Worm (Caenorhabditis elegans) whole organism, L2 larva: Measurements from ENCODE around the gene Y42H9B.3.

ENCODE experiments used
- C34F6.9 ChIP-seq: fragments of 150-350 bp; optimal IDR thresholded peaks from 2 replicates; lab custom pipeline; 2014; ENCODE audit warnings: missing biosample characterization, missing genetic modification characterization
- F13H6.1 ChIP-seq: sonication (generic microtip); optimal IDR thresholded peaks from 2 replicates; lab custom pipeline; 2016; ENCODE audit warnings: missing genetic modification characterization, missing compliant biosample characterization
- aly-2 ChIP-seq: fragments of 150-350 bp; optimal IDR thresholded peaks from 2 replicates; lab custom pipeline; 2014; ENCODE audit warnings: missing biosample characterization, missing genetic modification characterization
- ama-1 ChIP-seq: fragments of 150-350 bp; optimal IDR thresholded peaks from 2 replicates; lab custom pipeline; 2018; ENCODE audit warnings: inconsistent platforms
- blmp-1 ChIP-seq: sonication (generic microtip); optimal IDR thresholded peaks from 2 replicates; lab custom pipeline; 2017; ENCODE audit warnings: missing genetic modification characterization, mild to moderate bottlenecking, missing compliant biosample characterization, antibody characterized with exemption, moderate library complexity; ENCODE audit not compliant: insufficient read depth
- ceh-16 ChIP-seq: fragments of 150-350 bp; optimal IDR thresholded peaks from 2 replicates; lab custom pipeline; 2014; ENCODE audit warnings: missing biosample characterization, missing genetic modification characterization
- ceh-82 ChIP-seq: fragments of 150-350 bp; optimal IDR thresholded peaks from 2 replicates; lab custom pipeline; 2014; ENCODE audit warnings: missing biosample characterization, missing genetic modification characterization
- crh-2 ChIP-seq: sonication (generic microtip); optimal IDR thresholded peaks from 2 replicates; lab custom pipeline; 2017; ENCODE audit warnings: missing biosample characterization, missing genetic modification characterization
- egl-27 ChIP-seq: sonication (generic microtip); optimal IDR thresholded peaks from 3 replicates; lab custom pipeline; 2017; ENCODE audit warnings: missing biosample characterization, missing genetic modification reagents, missing genetic modification characterization
- elt-1 ChIP-seq: fragments of 150-350 bp; optimal IDR thresholded peaks from 2 replicates; lab custom pipeline; 2014; ENCODE audit warnings: missing biosample characterization, missing genetic modification characterization
- elt-3 ChIP-seq: sonication (generic microtip); optimal IDR thresholded peaks from 2 replicates; lab custom pipeline; 2017; ENCODE audit warnings: missing biosample characterization, missing genetic modification characterization
- fos-1 ChIP-seq: fragments of 150-350 bp; optimal IDR thresholded peaks from 2 replicates; lab custom pipeline; 2014; ENCODE audit warnings: missing biosample characterization, missing genetic modification characterization
- gmeb-1 ChIP-seq: fragments of 150-350 bp; optimal IDR thresholded peaks from 2 replicates; lab custom pipeline; 2014; ENCODE audit warnings: missing biosample characterization, missing genetic modification characterization
- lin-13 ChIP-seq: fragments of 150-350 bp; optimal IDR thresholded peaks from 2 replicates; lab custom pipeline; 2014; ENCODE audit warnings: missing biosample characterization, missing genetic modification reagents, missing genetic modification characterization
- lin-39 ChIP-seq: fragments of 150-350 bp; optimal IDR thresholded peaks from 2 replicates; lab custom pipeline; 2014; ENCODE audit warnings: missing biosample characterization, missing genetic modification reagents, missing genetic modification characterization
- lsy-2 ChIP-seq, 2 experiments: fragments of 150-350 bp in 1 of 2; sonication (generic microtip) in 1 of 2; optimal IDR thresholded peaks; 2 replicates each; lab custom pipeline; 2014 to 2017; ENCODE audit warnings: missing biosample characterization in 2 of 2, missing genetic modification characterization in 2 of 2
- mbf-1 ChIP-seq: sonication (generic microtip); optimal IDR thresholded peaks from 2 replicates; lab custom pipeline; 2017; ENCODE audit warnings: missing biosample characterization, missing genetic modification characterization
- nhr-10 ChIP-seq: sonication (generic microtip); optimal IDR thresholded peaks from 2 replicates; lab custom pipeline; 2017; ENCODE audit warnings: missing biosample characterization, missing genetic modification characterization
- nhr-11 ChIP-seq: fragments of 150-350 bp; optimal IDR thresholded peaks from 2 replicates; lab custom pipeline; 2014; ENCODE audit warnings: missing biosample characterization, missing genetic modification characterization
- nhr-12 ChIP-seq: fragments of 150-350 bp; optimal IDR thresholded peaks from 2 replicates; lab custom pipeline; 2014; ENCODE audit warnings: missing biosample characterization, missing genetic modification characterization
- nhr-129 ChIP-seq: fragments of 150-350 bp; optimal IDR thresholded peaks from 2 replicates; lab custom pipeline; 2014; ENCODE audit warnings: missing biosample characterization, missing genetic modification characterization
- nhr-21 ChIP-seq: fragments of 150-350 bp; optimal IDR thresholded peaks from 2 replicates; lab custom pipeline; 2014; ENCODE audit warnings: missing biosample characterization, missing genetic modification characterization
- nhr-237 ChIP-seq: fragments of 150-350 bp; optimal IDR thresholded peaks from 2 replicates; lab custom pipeline; 2014; ENCODE audit warnings: missing biosample characterization, missing genetic modification characterization
- nhr-25 ChIP-seq: fragments of 150-350 bp; sonication (generic microtip); optimal IDR thresholded peaks from 3 replicates; lab custom pipeline; 2014; ENCODE audit warnings: missing biosample characterization, missing genetic modification characterization
- nhr-6 ChIP-seq: fragments of 150-350 bp; optimal IDR thresholded peaks from 2 replicates; lab custom pipeline; 2014; ENCODE audit warnings: missing biosample characterization, missing genetic modification characterization
- nhr-77 ChIP-seq: fragments of 150-350 bp; optimal IDR thresholded peaks from 2 replicates; lab custom pipeline; 2014; ENCODE audit warnings: missing biosample characterization, missing genetic modification characterization
- sem-4 ChIP-seq: fragments of 150-350 bp; optimal IDR thresholded peaks from 2 replicates; lab custom pipeline; 2014; ENCODE audit warnings: missing biosample characterization, missing genetic modification reagents, missing genetic modification characterization
- skn-1 ChIP-seq: sonication (generic microtip); optimal IDR thresholded peaks from 2 replicates; lab custom pipeline; 2017; ENCODE audit warnings: missing biosample characterization, missing genetic modification characterization
- sma-3 ChIP-seq: sonication (generic microtip); optimal IDR thresholded peaks from 2 replicates; lab custom pipeline; 2016; ENCODE audit warnings: missing genetic modification reagents, missing genetic modification characterization, missing compliant biosample characterization
- sma-9 ChIP-seq, 2 experiments: fragments of 150-350 bp in 1 of 2; sonication (generic microtip) in 1 of 2; optimal IDR thresholded peaks; 2 replicates each; lab custom pipeline; 2014 to 2016; ENCODE audit warnings: missing genetic modification characterization in 2 of 2, mild to moderate bottlenecking in 1 of 2, missing biosample characterization in 1 of 2, missing compliant biosample characterization in 1 of 2, missing genetic modification reagents in 1 of 2, moderate library complexity in 1 of 2
- snpc-4 ChIP-seq: fragments of 150-350 bp; optimal IDR thresholded peaks from 2 replicates; lab custom pipeline; 2014; ENCODE audit warnings: missing biosample characterization, missing genetic modification characterization
- unc-39 ChIP-seq: fragments of 150-350 bp; optimal IDR thresholded peaks from 2 replicates; lab custom pipeline; 2014; ENCODE audit warnings: missing biosample characterization, missing genetic modification characterization
- unc-55 ChIP-seq: fragments of 150-350 bp; sonication (generic microtip); optimal IDR thresholded peaks from 3 replicates; lab custom pipeline; 2014; ENCODE audit warnings: missing biosample characterization, missing genetic modification reagents, missing genetic modification characterization
- unc-62 ChIP-seq: fragments of 150-350 bp; optimal IDR thresholded peaks from 2 replicates; lab custom pipeline; 2014; ENCODE audit warnings: missing biosample characterization, missing genetic modification reagents, missing genetic modification characterization
- ztf-4 ChIP-seq: fragments of 150-350 bp; optimal IDR thresholded peaks from 2 replicates; lab custom pipeline; 2014; ENCODE audit warnings: missing biosample characterization, missing genetic modification characterization

The Y42H9B.3 gene

DNA sequence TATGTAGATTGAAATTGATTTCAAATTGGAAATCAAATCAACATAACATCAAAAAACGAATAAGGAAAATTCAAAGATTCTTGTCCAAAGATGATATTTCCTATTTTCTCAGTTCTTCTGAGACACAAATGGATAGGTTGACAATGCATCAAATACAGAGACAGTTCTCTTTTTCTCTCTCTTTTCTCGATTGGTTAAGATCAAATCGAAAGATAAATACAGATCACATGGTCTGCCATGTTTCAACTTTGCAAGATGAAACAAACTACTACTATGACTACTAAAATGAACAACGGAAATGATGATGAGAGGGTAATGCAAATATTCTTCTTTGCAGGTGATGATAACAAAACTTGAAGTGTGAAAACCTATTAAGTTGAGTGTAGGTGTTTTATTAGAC, 24.3 kb upstream of the Y42H9B.3 start:
- TF ChIP-seq egl-27 (tag; lab: Kevin White, UChicago) (peak; percentile 28), nhr-237 (tag; lab: Kevin White, UChicago) (no peak), nhr-129 (peak; percentile 16), sma-3 (GFP tag; lab: Kevin White, UChicago) (peak; percentile 60), C34F6.9 (tag; lab: Kevin White, UChicago) (peak; percentile 14), unc-39 (tag; lab: Kevin White, UChicago) (no peak), blmp-1 (tag; lab: Kevin White, UChicago) (peak; percentile 75), nhr-10 (tag; lab: Kevin White, UChicago) (no peak), sma-9 (GFP tag; optimal IDR thresholded peaks at IDR 0.05; lab: Kevin White, UChicago) (peak; percentile 83), sma-9 (tag; optimal IDR thresholded peaks at IDR 0.05; lab: Kevin White, UChicago) (no peak), lsy-2 (tag; optimal IDR thresholded peaks at IDR 0.05; lab: Kevin White, UChicago) (peak in 1 of 2 experiments; percentile 13), ceh-16 (tag; lab: Kevin White, UChicago) (peak; percentile 67), elt-3 (no peak), elt-1 (tag; lab: Kevin White, UChicago) (peak; percentile 33), nhr-25 (peak; percentile 89), lin-13 (GFP tag; lab: Kevin White, UChicago) (no peak), crh-2 (tag; lab: Kevin White, UChicago) (peak; percentile 48), ama-1 (lab: Kevin White, UChicago) (no peak), unc-62 (no peak), nhr-21 (tag; lab: Kevin White, UChicago) (peak; percentile 51), aly-2 (tag; lab: Kevin White, UChicago) (no peak), lin-39 (tag; lab: Kevin White, UChicago) (no peak), fos-1 (tag; lab: Kevin White, UChicago) (peak; percentile 49)

DNA sequence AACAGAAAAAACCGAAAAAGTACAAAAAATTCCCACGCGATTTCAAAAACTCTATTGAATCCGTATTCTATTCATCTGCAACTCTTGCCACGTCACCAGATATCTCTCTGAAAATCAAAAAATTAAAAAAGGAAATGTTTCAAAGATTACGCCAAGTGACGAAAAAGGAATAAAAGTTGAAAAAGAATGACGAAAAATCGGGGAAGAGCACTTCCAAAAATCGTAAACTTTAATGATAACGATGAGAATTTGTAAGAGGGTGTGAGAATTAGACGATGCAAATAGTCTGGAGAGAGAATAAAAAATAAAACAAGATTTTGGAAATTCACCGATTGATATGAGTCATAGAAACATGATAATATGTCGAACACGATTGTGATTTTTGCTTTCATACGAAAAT, 22.0 kb upstream of the Y42H9B.3 start:
- no peak for TF ChIP-seq ama-1 (lab: Kevin White, UChicago)
- no peak for TF ChIP-seq nhr-77 (tag; lab: Kevin White, UChicago)
- peak; percentile 71 for TF ChIP-seq fos-1 (tag; lab: Kevin White, UChicago)
- no peak for TF ChIP-seq blmp-1 (tag; lab: Kevin White, UChicago)

DNA sequence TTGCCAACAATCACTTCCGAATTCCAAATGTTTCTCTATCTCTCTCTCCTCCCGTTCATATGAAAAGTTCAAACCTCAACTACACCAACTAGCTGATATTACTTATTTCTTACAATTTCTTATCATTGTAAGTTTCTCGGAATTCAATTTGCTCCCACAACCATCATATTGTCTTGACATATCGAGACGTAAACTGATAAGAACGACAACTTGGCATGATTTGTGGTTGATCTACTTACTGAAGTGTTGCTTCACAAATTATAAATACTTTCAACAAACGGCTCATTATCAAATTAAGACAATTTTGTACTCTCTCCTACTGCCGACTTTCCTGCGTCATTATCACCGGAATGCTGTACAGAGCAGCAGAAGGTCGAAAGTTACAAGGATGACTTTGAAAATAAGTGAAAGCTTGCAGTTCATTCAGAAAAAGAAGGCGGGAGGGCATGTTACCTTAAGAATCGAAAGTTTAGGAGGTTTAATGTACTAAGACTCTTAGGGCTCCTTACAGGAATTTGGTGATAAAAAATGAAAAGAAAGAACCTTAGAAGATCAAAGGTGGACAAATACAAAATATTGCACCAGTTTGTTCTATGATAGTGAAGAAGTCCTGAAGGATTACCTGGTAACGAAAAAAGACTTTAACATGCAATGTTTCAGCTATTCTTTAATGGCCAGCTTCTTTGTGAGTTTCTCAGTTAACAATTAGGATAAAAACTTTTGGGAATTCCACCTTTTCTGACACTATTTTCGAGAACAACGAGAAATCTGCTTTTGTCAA, 20.1 kb upstream of the Y42H9B.3 start:
- TF ChIP-seq lsy-2 (tag; optimal IDR thresholded peaks at IDR 0.05; lab: Kevin White, UChicago) (no peak), nhr-25 (no peak), nhr-129 (no peak), unc-55 (GFP tag; lab: Kevin White, UChicago) (no peak), gmeb-1 (no peak), crh-2 (tag; lab: Kevin White, UChicago) (peak; percentile 78), nhr-11 (no peak), sem-4 (no peak), lin-39 (tag; lab: Kevin White, UChicago) (no peak), egl-27 (tag; lab: Kevin White, UChicago) (peak; percentile 31), nhr-6 (tag; lab: Kevin White, UChicago) (no peak), snpc-4 (no peak), fos-1 (tag; lab: Kevin White, UChicago) (peak; percentile 84), sma-9 (GFP tag; optimal IDR thresholded peaks at IDR 0.05; lab: Kevin White, UChicago) (peak; percentile 82), sma-9 (tag; optimal IDR thresholded peaks at IDR 0.05; lab: Kevin White, UChicago) (no peak), skn-1 (tag; lab: Kevin White, UChicago) (no peak), unc-39 (tag; lab: Kevin White, UChicago) (no peak), nhr-10 (tag; lab: Kevin White, UChicago) (no peak), elt-3 (no peak), ztf-4 (tag; lab: Kevin White, UChicago) (no peak), F13H6.1 (tag; lab: Kevin White, UChicago) (peak; percentile 10), C34F6.9 (tag; lab: Kevin White, UChicago) (no peak)

DNA sequence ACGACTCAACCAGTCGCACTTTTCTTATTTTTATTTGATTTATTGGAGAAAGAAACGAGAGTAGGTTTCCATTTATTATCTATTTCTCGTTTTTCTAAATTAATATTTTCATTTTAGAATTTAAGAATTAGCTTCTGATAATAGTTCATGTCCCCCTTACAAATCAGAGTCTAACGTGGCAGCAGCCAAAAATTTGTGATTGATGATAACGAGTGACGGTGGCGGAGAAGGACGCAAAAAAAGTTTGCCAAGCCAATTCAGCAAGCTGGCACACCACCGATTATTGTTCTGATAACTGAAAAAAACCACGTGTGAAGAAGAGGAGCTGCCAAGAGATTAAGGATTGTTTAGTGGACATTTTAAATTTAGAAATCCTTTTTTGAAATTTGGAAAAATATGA, 17.9 kb upstream of the Y42H9B.3 start:
- TF ChIP-seq crh-2 (tag; lab: Kevin White, UChicago) (peak; percentile 79), nhr-12 (no peak), fos-1 (tag; lab: Kevin White, UChicago) (peak; percentile 76), ceh-82 (no peak), sma-9 (GFP tag; optimal IDR thresholded peaks at IDR 0.05; lab: Kevin White, UChicago) (peak; percentile 57), sma-9 (tag; optimal IDR thresholded peaks at IDR 0.05; lab: Kevin White, UChicago) (no peak), mbf-1 (no peak), F13H6.1 (tag; lab: Kevin White, UChicago) (peak; percentile 12), nhr-21 (tag; lab: Kevin White, UChicago) (no peak), nhr-237 (tag; lab: Kevin White, UChicago) (no peak), egl-27 (tag; lab: Kevin White, UChicago) (no peak)
